Worm (Caenorhabditis elegans): ENCODE data around the gene srh-52.

ce11 chrV:15406928-15407327, 30.8 kb upstream of the srh-52 start, which contains the start of gene srh-257:
- TF ChIP-seq sdz-38 (tag; optimal IDR thresholded peaks at IDR 0.05) (no peak), unc-130 (GFP tag; optimal IDR thresholded peaks at IDR 0.05) (no peak), zfh-2 (GFP tag; conservative IDR thresholded peaks at IDR 0.05) (no peak), Y95B8A.8 (GFP tag; IDR thresholded peaks at IDR 0.05) (no peak)

All from whole organism, young adult.